Fruit fly (Drosophila melanogaster): ENCODE measurements around the gene GluRS-m.

- TF ChIP-seq Dll (optimal IDR thresholded peaks at IDR 0.05) (no peak), usp (GFP tag; optimal IDR thresholded peaks at IDR 0.05) (no peak)
Observed at dm6 chr3L:16442628-16443027, 25.7 kb upstream of the GluRS-m start.

Measured in whole organism.